Fruit fly (Drosophila melanogaster) whole organism, embryonic: ENCODE measurements around the gene Sec23.

Source experiments
- B-H1 ChIP-seq: fragments of 200-800 bp; sonication (Bioruptor generic); IDR thresholded peaks from 3 replicates; pipeline ENCODE4 v1.3.6; 2022; ENCODE audit warnings: missing biosample characterization, missing genetic modification characterization
- Blimp-1 ChIP-seq: fragments of 200-800 bp; sonication (Bioruptor generic); optimal IDR thresholded peaks from 3 replicates; lab custom pipeline; 2018; ENCODE audit warnings: missing biosample characterization, missing genetic modification characterization, mild to moderate bottlenecking, moderate library complexity, missing genetic modification reagents
- CG12104 ChIP-seq: fragments of 200-800 bp; sonication (Bioruptor generic); optimal IDR thresholded peaks from 3 replicates; lab custom pipeline; 2016; ENCODE audit warnings: missing biosample characterization, missing genetic modification characterization
- CG12769 ChIP-seq: fragments of 200-800 bp; sonication (Bioruptor generic); optimal IDR thresholded peaks from 2 replicates; lab custom pipeline; 2019; ENCODE audit warnings: missing biosample characterization, mild to moderate bottlenecking, missing genetic modification characterization, moderate library complexity
- CG17802 ChIP-seq: fragments of 200-800 bp; sonication (Bioruptor generic); optimal IDR thresholded peaks from 2 replicates; lab custom pipeline; 2018; ENCODE audit warnings: missing biosample characterization, mild to moderate bottlenecking, missing genetic modification characterization, moderate library complexity
- CG1832 ChIP-seq: fragments of 200-800 bp; sonication (Bioruptor generic); optimal IDR thresholded peaks from 2 replicates; lab custom pipeline; 2017; ENCODE audit warnings: missing biosample characterization, mild to moderate bottlenecking, missing genetic modification characterization, inconsistent platforms
- CG2712 ChIP-seq: fragments of 200-800 bp; optimal IDR thresholded peaks from 3 replicates; lab custom pipeline; 2019; ENCODE audit warnings: missing biosample characterization, mild to moderate bottlenecking, missing genetic modification characterization, moderate library complexity
- CG31441 ChIP-seq: fragments of 200-800 bp; sonication (Bioruptor generic); IDR thresholded peaks from 2 replicates; pipeline ENCODE4 v1.3.6; 2022; ENCODE audit warnings: missing biosample characterization, missing genetic modification characterization
- CG32767 ChIP-seq: fragments of 200-800 bp; sonication (Bioruptor generic); IDR thresholded peaks from 2 replicates; pipeline ENCODE4 v1.3.6; 2022; ENCODE audit warnings: missing biosample characterization, missing genetic modification characterization
- CG34224 ChIP-seq: fragments of 200-800 bp; sonication (Bioruptor generic); IDR thresholded peaks from 3 replicates; pipeline ENCODE4 v1.3.6; 2022; ENCODE audit warnings: missing biosample characterization, missing genetic modification characterization; ENCODE audit not compliant: partially characterized antibody
- CG5180 ChIP-seq: fragments of 200-800 bp; sonication (Bioruptor generic); optimal IDR thresholded peaks from 3 replicates; lab custom pipeline; 2017; ENCODE audit warnings: missing biosample characterization, missing genetic modification characterization, mild to moderate bottlenecking, moderate library complexity, missing genetic modification reagents
- CG6254 ChIP-seq: fragments of 200-800 bp; sonication (Bioruptor generic); optimal IDR thresholded peaks from 3 replicates; lab custom pipeline; 2017; ENCODE audit warnings: mild to moderate bottlenecking, missing biosample characterization, missing genetic modification reagents, missing genetic modification characterization
- CG8290 ChIP-seq, 3 experiments: fragments of 200-800 bp; sonication (Bioruptor generic); optimal IDR thresholded peaks; 2 replicates each; lab custom pipeline; 2016 to 2019; ENCODE audit warnings: missing biosample characterization in 3 of 3, missing genetic modification characterization in 3 of 3, mild to moderate bottlenecking in 2 of 3, moderate library complexity in 1 of 3
- CG8478 ChIP-seq: fragments of >200 bp; optimal IDR thresholded peaks from 2 replicates; lab custom pipeline; 2018
- CG9932 ChIP-seq: fragments of 200-800 bp; sonication (Bioruptor generic); IDR thresholded peaks from 2 replicates; pipeline ENCODE4 v1.3.6; 2022; ENCODE audit warnings: missing biosample characterization, missing genetic modification characterization
- Dbx ChIP-seq: fragments of 200-800 bp; sonication (Bioruptor generic); IDR thresholded peaks from 3 replicates; pipeline ENCODE4 v1.3.6; 2022; ENCODE audit warnings: missing biosample characterization, missing genetic modification characterization
- Dek ChIP-seq: fragments of 200-800 bp; sonication (Bioruptor generic); optimal IDR thresholded peaks from 3 replicates; lab custom pipeline; 2019; ENCODE audit warnings: missing biosample characterization, mild to moderate bottlenecking, missing genetic modification characterization, moderate library complexity
- Drgx ChIP-seq: fragments of 200-800 bp; sonication (Bioruptor generic); IDR thresholded peaks from 2 replicates; pipeline ENCODE4 v1.3.6; 2022; ENCODE audit warnings: missing biosample characterization, missing genetic modification characterization
- Ets65A ChIP-seq: fragments of 200-800 bp; sonication (Bioruptor generic); peaks from one replicate; lab custom pipeline; 2016; ENCODE audit warnings: missing biosample characterization, missing genetic modification characterization
- Gug ChIP-seq: fragments of 200-800 bp; sonication (Bioruptor generic); IDR thresholded peaks from 4 replicates; pipeline ENCODE4 v1.3.6; 2022; ENCODE audit warnings: missing biosample characterization, missing genetic modification characterization
- HHEX ChIP-seq: fragments of 200-800 bp; sonication (Bioruptor generic); optimal IDR thresholded peaks from 3 replicates; lab custom pipeline; 2017; ENCODE audit warnings: missing biosample characterization, mild to moderate bottlenecking, missing genetic modification characterization, missing genetic modification reagents
- Kr ChIP-seq: fragments of 200-800 bp; sonication (Bioruptor generic); optimal IDR thresholded peaks from 2 replicates; lab custom pipeline; 2017; ENCODE audit warnings: missing biosample characterization, mild to moderate bottlenecking, missing genetic modification characterization
- MBD-R2 ChIP-seq: fragments of 200-800 bp; sonication (Bioruptor generic); IDR thresholded peaks from 2 replicates; pipeline ENCODE4 v1.3.6; 2022; ENCODE audit warnings: missing biosample characterization, missing genetic modification characterization
- MTF-1 ChIP-seq: fragments of 200-800 bp; sonication (Bioruptor generic); optimal IDR thresholded peaks from 2 replicates; lab custom pipeline; 2018; ENCODE audit warnings: missing biosample characterization, mild to moderate bottlenecking, missing genetic modification characterization, borderline replicate concordance
- Med ChIP-seq: fragments of 200-800 bp; sonication (Bioruptor generic); peaks from one replicate; lab custom pipeline; 2016; ENCODE audit warnings: missing biosample characterization, missing genetic modification characterization, mild to moderate bottlenecking, inconsistent platforms, moderate library complexity
- NK7.1 ChIP-seq: fragments of 200-800 bp; sonication (Bioruptor generic); optimal IDR thresholded peaks from 3 replicates; lab custom pipeline; 2016; ENCODE audit warnings: missing biosample characterization, missing genetic modification characterization
- Neu2 ChIP-seq: fragments of 200-800 bp; sonication (Bioruptor generic); optimal IDR thresholded peaks from 3 replicates; lab custom pipeline; 2016; ENCODE audit warnings: missing biosample characterization, missing genetic modification characterization, borderline replicate concordance
- Pdp1 ChIP-seq, 2 experiments: fragments of 200-800 bp; sonication (Bioruptor generic); optimal IDR thresholded peaks; 3 replicates each; lab custom pipeline; 2016; ENCODE audit warnings: missing biosample characterization in 2 of 2, missing genetic modification characterization in 2 of 2, mild to moderate bottlenecking in 1 of 2, moderate library complexity in 1 of 2
- Ravus ChIP-seq: fragments of 200-800 bp; sonication (Bioruptor generic); IDR thresholded peaks from 2 replicates; pipeline ENCODE4 v1.3.6; 2022; ENCODE audit warnings: missing biosample characterization, missing genetic modification characterization
- Rfx ChIP-seq: fragments of 200-800 bp; sonication (Bioruptor generic); IDR thresholded peaks from 2 replicates; pipeline ENCODE4 v1.3.6; 2022; ENCODE audit warnings: missing biosample characterization, missing genetic modification characterization
- ara ChIP-seq: fragments of 200-800 bp; sonication (Bioruptor generic); IDR thresholded peaks from 2 replicates; pipeline ENCODE4 v1.3.6; 2022; ENCODE audit warnings: missing biosample characterization, missing genetic modification characterization
- chinmo ChIP-seq: fragments of 200-800 bp; sonication (Bioruptor generic); IDR thresholded peaks from 4 replicates; pipeline ENCODE4 v1.3.6; 2022; ENCODE audit warnings: missing biosample characterization, missing genetic modification characterization; ENCODE audit not compliant: partially characterized antibody
- ci ChIP-seq: fragments of 200-800 bp; sonication (Bioruptor generic); IDR thresholded peaks from 3 replicates; pipeline ENCODE4 v1.3.6; 2022; ENCODE audit warnings: missing biosample characterization, missing genetic modification characterization
- crc ChIP-seq: fragments of 200-800 bp; sonication (Bioruptor generic); optimal IDR thresholded peaks from 2 replicates; lab custom pipeline; 2016; ENCODE audit warnings: missing biosample characterization, missing genetic modification characterization
- dati ChIP-seq: fragments of 200-800 bp; sonication (Bioruptor generic); IDR thresholded peaks from 2 replicates; pipeline ENCODE4 v1.3.6; 2022; ENCODE audit warnings: missing biosample characterization, missing genetic modification characterization
- eve ChIP-seq, 2 experiments: fragments of >200 bp; optimal IDR thresholded peaks; 2 replicates each; lab custom pipeline; 2017; ENCODE audit warnings: missing biosample characterization in 2 of 2, missing genetic modification characterization in 2 of 2
- grn ChIP-seq: fragments of 200-800 bp; sonication (Bioruptor generic); optimal IDR thresholded peaks from 3 replicates; lab custom pipeline; 2017; ENCODE audit warnings: missing biosample characterization, missing genetic modification characterization
- inv ChIP-seq: fragments of 200-800 bp; sonication (Bioruptor generic); IDR thresholded peaks from 2 replicates; pipeline ENCODE4 v1.3.6; 2022; ENCODE audit warnings: missing biosample characterization, missing genetic modification characterization; ENCODE audit not compliant: partially characterized antibody
- klu ChIP-seq: fragments of 200-800 bp; sonication (Bioruptor generic); IDR thresholded peaks from 2 replicates; pipeline ENCODE4 v1.3.6; 2022; ENCODE audit warnings: missing biosample characterization, missing genetic modification characterization
- lab ChIP-seq: fragments of 200-800 bp; sonication (Bioruptor generic); optimal IDR thresholded peaks from 3 replicates; lab custom pipeline; 2017; ENCODE audit warnings: missing biosample characterization, missing genetic modification characterization, mild to moderate bottlenecking, moderate library complexity, missing genetic modification reagents
- nom ChIP-seq: fragments of 200-800 bp; sonication (Bioruptor generic); optimal IDR thresholded peaks from 2 replicates; lab custom pipeline; 2017; ENCODE audit warnings: missing biosample characterization, missing genetic modification characterization, mild to moderate bottlenecking, moderate library complexity, missing genetic modification reagents
- sens ChIP-seq: fragments of 200-800 bp; sonication (Bioruptor generic); peaks from one replicate; lab custom pipeline; 2016; ENCODE audit warnings: missing biosample characterization, missing genetic modification characterization
- sr ChIP-seq: fragments of 200-800 bp; sonication (Bioruptor generic); IDR thresholded peaks from 3 replicates; pipeline ENCODE4 v1.3.6; 2022; ENCODE audit warnings: missing biosample characterization, missing genetic modification characterization
- sug ChIP-seq: fragments of 200-800 bp; optimal IDR thresholded peaks from 2 replicates; lab custom pipeline; 2019; ENCODE audit warnings: missing biosample characterization, mild to moderate bottlenecking, missing genetic modification characterization, moderate library complexity
- ttk ChIP-seq: fragments of 200-800 bp; sonication (Bioruptor generic); IDR thresholded peaks from 2 replicates; pipeline ENCODE4 v2.1.2; 2022; ENCODE audit warnings: missing biosample characterization, missing genetic modification characterization
- wdn ChIP-seq: fragments of 200-800 bp; sonication (Bioruptor generic); IDR thresholded peaks from 2 replicates; pipeline ENCODE4 v1.3.6; 2022; ENCODE audit warnings: missing biosample characterization, missing genetic modification characterization
- z ChIP-seq: fragments of 200-800 bp; sonication (Bioruptor generic); IDR thresholded peaks from 3 replicates; pipeline ENCODE4 v1.3.6; 2022; ENCODE audit warnings: missing biosample characterization, missing genetic modification characterization

Sec23 gene

DNA sequence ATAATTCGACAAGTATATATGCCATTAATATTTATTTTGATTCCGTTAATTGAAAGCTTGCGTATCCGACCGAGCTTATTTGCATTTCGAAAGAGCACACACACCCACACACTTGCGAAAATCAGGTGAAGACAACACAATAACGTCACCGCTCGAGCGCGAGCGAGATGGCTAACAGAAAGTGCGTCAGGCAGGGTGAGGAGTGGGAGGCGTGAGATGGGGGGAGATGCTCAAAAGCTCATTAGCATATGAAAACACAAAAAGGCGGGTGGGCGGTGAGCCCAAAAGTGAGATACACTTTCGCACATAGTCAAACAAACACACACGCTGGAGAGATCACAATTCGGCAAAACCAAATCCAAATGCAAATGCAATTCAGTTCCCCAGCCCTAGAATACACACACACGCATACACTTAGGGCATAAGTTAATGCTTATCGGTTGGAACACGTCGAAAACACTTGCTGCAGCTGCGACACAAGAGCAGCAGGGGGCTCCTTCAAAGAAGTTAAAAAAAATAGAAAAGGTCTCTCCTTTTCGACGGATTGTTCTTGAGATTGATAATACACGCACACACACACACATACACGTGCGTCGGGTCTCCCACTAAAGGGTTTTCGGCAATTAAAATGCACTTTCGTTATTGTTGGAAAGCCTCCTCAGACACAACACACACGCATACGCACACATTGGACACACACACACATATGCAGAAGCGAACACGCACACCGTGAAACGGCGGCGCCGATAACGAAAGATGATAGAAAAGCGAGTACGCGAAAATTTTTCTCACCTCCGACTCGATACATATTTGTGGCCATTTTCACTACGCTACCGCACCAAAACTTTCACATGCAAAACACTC is 928 bp upstream of the Sec23 start (continued):
- TF ChIP-seq CG5180 (peak; percentile 82), Drgx (peak; percentile 39; the same call in 1 of the 2 replicates), Pdp1 (GFP tag; optimal IDR thresholded peaks at IDR 0.05; lab: Kevin White, UChicago) (peak in 1 of 2 experiments; percentile 45), Ets65A (GFP tag; lab: Kevin White, UChicago) (peak; percentile 50), CG31441 (GFP tag; lab: Robert Waterston, UW) (no peak), Kr (peak; percentile 27), CG2712 (no peak), MBD-R2 (GFP tag; lab: Robert Waterston, UW) (0 out of 2 replicates have a peak, but pooled peaks have one; percentile 6), Ravus (GFP tag; lab: Robert Waterston, UW) (no peak), z (GFP tag; lab: Robert Waterston, UW) (no peak), chinmo (peak; percentile 63; the same call in 2 of the 4 replicates), sr (peak; percentile 85), inv (GFP tag; lab: Robert Waterston, UW) (no peak), CG12769 (peak; percentile 53), wdn (GFP tag; lab: Robert Waterston, UW) (no peak), crc (GFP tag; lab: Kevin White, UChicago) (no peak), CG9932 (GFP tag; lab: Robert Waterston, UW) (0 out of 2 replicates have a peak, but pooled peaks have one; percentile 6), CG8478 (lab: Kevin White, UChicago) (peak; percentile 67)

DNA sequence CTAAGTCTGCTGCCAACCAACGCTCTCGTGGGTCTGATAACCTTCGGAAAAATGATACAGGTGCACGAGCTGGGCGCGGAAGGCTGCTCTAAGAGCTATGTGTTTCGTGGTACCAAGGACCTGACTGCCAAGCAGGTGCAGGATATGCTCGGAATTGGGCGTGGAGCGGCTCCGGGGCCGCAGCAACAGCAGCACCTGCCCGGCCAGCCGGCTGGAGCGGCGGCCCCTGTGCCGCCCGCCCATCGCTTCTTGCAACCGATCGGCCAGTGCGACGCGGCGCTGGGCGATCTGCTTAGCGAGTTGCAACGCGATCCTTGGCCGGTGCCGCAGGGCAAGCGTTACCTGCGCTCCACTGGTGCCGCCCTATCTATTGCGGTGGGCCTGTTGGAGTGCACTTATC is 1.0 kb downstream of the Sec23 start:
- TF ChIP-seq sens (GFP tag; lab: Kevin White, UChicago), result peak; percentile 30
- TF ChIP-seq NK7.1 (GFP tag; lab: Kevin White, UChicago), result no peak
- no peak for TF ChIP-seq klu (GFP tag; lab: Robert Waterston, UW)
- no peak for TF ChIP-seq MTF-1 (GFP tag; lab: Kevin White, UChicago)
- TF ChIP-seq HHEX (GFP tag; lab: Kevin White, UChicago), result no peak
- 0 out of 2 replicates have a peak, but pooled peaks have one; percentile 7 for TF ChIP-seq Rfx (GFP tag; lab: Robert Waterston, UW)
- TF ChIP-seq ttk, result 0 out of 2 replicates have a peak, but pooled peaks have one; percentile 17
- TF ChIP-seq Med (GFP tag; lab: Kevin White, UChicago), result peak; percentile 55
- TF ChIP-seq CG1832 (GFP tag; lab: Kevin White, UChicago), result peak; percentile 8
- TF ChIP-seq CG17802 (tag; lab: Kevin White, UChicago), result no peak
- no peak for TF ChIP-seq eve (GFP tag; optimal IDR thresholded peaks at IDR 0.05; lab: Kevin White, UChicago)
- TF ChIP-seq CG32767 (GFP tag; lab: Robert Waterston, UW), result no peak
- TF ChIP-seq lab (GFP tag; lab: Kevin White, UChicago), result no peak
- no peak for TF ChIP-seq nom

DNA sequence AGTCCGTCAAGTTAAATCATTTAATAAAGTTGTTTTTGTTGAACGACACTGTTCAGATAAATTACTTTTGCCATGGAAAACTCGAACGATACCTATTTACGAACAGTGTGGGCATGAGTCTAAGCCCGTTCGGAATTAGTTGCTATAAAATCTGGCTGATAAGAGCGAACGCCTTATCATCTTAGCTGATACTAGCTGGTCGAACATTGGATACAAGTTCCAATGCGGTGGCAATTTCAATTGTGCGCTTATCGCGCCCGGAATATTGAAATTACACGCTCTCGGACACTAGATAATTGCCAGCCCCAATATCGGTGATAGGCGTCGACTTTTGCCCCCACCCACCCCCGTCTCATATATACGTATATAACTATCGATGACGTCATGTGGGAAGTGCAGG is 5.0 kb downstream of the Sec23 start:
- TF ChIP-seq CG6254 (GFP tag; lab: Kevin White, UChicago) (no peak), B-H1 (GFP tag; lab: Robert Waterston, UW) (no peak), Ravus (GFP tag; lab: Robert Waterston, UW) (no peak), Blimp-1 (GFP tag; lab: Kevin White, UChicago) (no peak), CG8290 (GFP tag; optimal IDR thresholded peaks at IDR 0.05; lab: Kevin White, UChicago) (no peak), CG8290 (tag; optimal IDR thresholded peaks at IDR 0.05; lab: Kevin White, UChicago) (no peak), sug (tag; lab: Kevin White, UChicago) (peak; percentile 65), Neu2 (GFP tag; lab: Kevin White, UChicago) (no peak), klu (GFP tag; lab: Robert Waterston, UW) (no peak), ara (GFP tag; lab: Robert Waterston, UW) (no peak), Dbx (peak; percentile 14; the same call in 1 of the 3 replicates), CG17802 (tag; lab: Kevin White, UChicago) (no peak), Gug (GFP tag; lab: Robert Waterston, UW) (no peak), NK7.1 (GFP tag; lab: Kevin White, UChicago) (no peak), Dek (no peak), ci (GFP tag; lab: Robert Waterston, UW) (no peak), dati (GFP tag; lab: Robert Waterston, UW) (no peak), CG12104 (GFP tag; lab: Kevin White, UChicago) (no peak), grn (GFP tag; lab: Kevin White, UChicago) (peak; percentile 36), CG34224 (GFP tag; lab: Robert Waterston, UW) (no peak)
